Worm (Caenorhabditis elegans) whole organism, L2 larva: ENCODE results near the gene F21G4.5.

Experiments
- F13H6.1 ChIP-seq: sonication (generic microtip); optimal IDR thresholded peaks from 2 replicates; lab custom pipeline; 2016; ENCODE audit warnings: missing genetic modification characterization, missing compliant biosample characterization
- fos-1 ChIP-seq: fragments of 150-350 bp; optimal IDR thresholded peaks from 2 replicates; lab custom pipeline; 2014; ENCODE audit warnings: missing biosample characterization, missing genetic modification characterization
- lsy-2 ChIP-seq, 2 experiments: fragments of 150-350 bp in 1 of 2; sonication (generic microtip) in 1 of 2; optimal IDR thresholded peaks; 2 replicates each; lab custom pipeline; 2014 to 2017; ENCODE audit warnings: missing biosample characterization in 2 of 2, missing genetic modification characterization in 2 of 2
- nhr-21 ChIP-seq: fragments of 150-350 bp; optimal IDR thresholded peaks from 2 replicates; lab custom pipeline; 2014; ENCODE audit warnings: missing biosample characterization, missing genetic modification characterization
- nhr-25 ChIP-seq: fragments of 150-350 bp; sonication (generic microtip); optimal IDR thresholded peaks from 3 replicates; lab custom pipeline; 2014; ENCODE audit warnings: missing biosample characterization, missing genetic modification characterization
- nhr-77 ChIP-seq: fragments of 150-350 bp; optimal IDR thresholded peaks from 2 replicates; lab custom pipeline; 2014; ENCODE audit warnings: missing biosample characterization, missing genetic modification characterization
- skn-1 ChIP-seq: sonication (generic microtip); optimal IDR thresholded peaks from 2 replicates; lab custom pipeline; 2017; ENCODE audit warnings: missing biosample characterization, missing genetic modification characterization
- sma-3 ChIP-seq: sonication (generic microtip); optimal IDR thresholded peaks from 2 replicates; lab custom pipeline; 2016; ENCODE audit warnings: missing genetic modification reagents, missing genetic modification characterization, missing compliant biosample characterization
- snpc-4 ChIP-seq: fragments of 150-350 bp; optimal IDR thresholded peaks from 2 replicates; lab custom pipeline; 2014; ENCODE audit warnings: missing biosample characterization, missing genetic modification characterization
- unc-39 ChIP-seq: fragments of 150-350 bp; optimal IDR thresholded peaks from 2 replicates; lab custom pipeline; 2014; ENCODE audit warnings: missing biosample characterization, missing genetic modification characterization
- unc-55 ChIP-seq: fragments of 150-350 bp; sonication (generic microtip); optimal IDR thresholded peaks from 3 replicates; lab custom pipeline; 2014; ENCODE audit warnings: missing biosample characterization, missing genetic modification reagents, missing genetic modification characterization
- unc-62 ChIP-seq: fragments of 150-350 bp; optimal IDR thresholded peaks from 2 replicates; lab custom pipeline; 2014; ENCODE audit warnings: missing biosample characterization, missing genetic modification reagents, missing genetic modification characterization

- TF ChIP-seq nhr-21 (tag; lab: Kevin White, UChicago) (no peak), unc-55 (no peak), sma-3 (no peak), fos-1 (tag; lab: Kevin White, UChicago) (no peak), F13H6.1 (tag; lab: Kevin White, UChicago) (no peak), unc-39 (tag; lab: Kevin White, UChicago) (no peak), nhr-77 (tag; lab: Kevin White, UChicago) (no peak), nhr-25 (tag; lab: Kevin White, UChicago) (no peak), snpc-4 (no peak), lsy-2 (tag; optimal IDR thresholded peaks at IDR 0.05; lab: Kevin White, UChicago) (no peak), unc-62 (GFP tag; lab: Kevin White, UChicago) (no peak), skn-1 (tag; lab: Kevin White, UChicago) (no peak)
Observed at ce11 chrX:9893069-9893468, 12.9 kb upstream of the F21G4.5 start.
